Fruit fly (Drosophila melanogaster): ENCODE data around the gene Obp83b.
A peak's percentile ranks its signal among the peaks of the same experiment; 100 is the strongest.

Gene Obp83b

dm6 chr3R:5998235-5998666, 21.6 kb upstream of the Obp83b start (continued):
- TF ChIP-seq CG10321 (GFP tag; IDR thresholded peaks at IDR 0.05) = no peak
- peak; percentile 37 for TF ChIP-seq CG17385 (GFP tag; optimal IDR thresholded peaks at IDR 0.05)
- no peak for TF ChIP-seq Dll (GFP tag; IDR thresholded peaks at IDR 0.05; ENCODE audit: partially characterized antibody)
- TF ChIP-seq CG9215 (GFP tag; IDR thresholded peaks at IDR 0.05) = peak; percentile 17; the same call in 1 of the 2 replicates
- no peak for TF ChIP-seq usp (GFP tag; optimal IDR thresholded peaks at IDR 0.05)
- peak; percentile 48 for TF ChIP-seq CG12659 (GFP tag; optimal IDR thresholded peaks at IDR 0.05)
- no peak for TF ChIP-seq hkb (optimal IDR thresholded peaks at IDR 0.05)
- TF ChIP-seq hkb (GFP tag; IDR thresholded peaks at IDR 0.05) = peak; percentile 58
- TF ChIP-seq CG16813 (GFP tag; IDR thresholded peaks at IDR 0.05; ENCODE audit: partially characterized antibody) = no peak
- TF ChIP-seq ranshi (GFP tag; IDR thresholded peaks at IDR 0.05) = 0 out of 2 replicates have a peak, but pooled peaks have one; percentile 6
- TF ChIP-seq insv (GFP tag; optimal IDR thresholded peaks at IDR 0.05) = no peak
- no peak for TF ChIP-seq Sry-β (GFP tag; optimal IDR thresholded peaks at IDR 0.05)
- peak; percentile 15 for TF ChIP-seq zen (tag; optimal IDR thresholded peaks at IDR 0.05)
- no peak for TF ChIP-seq CG42726 (GFP tag; IDR thresholded peaks at IDR 0.05; ENCODE audit: partially characterized antibody)
- no peak for TF ChIP-seq aop (GFP tag; IDR thresholded peaks at IDR 0.05)
- TF ChIP-seq dimm (GFP tag; IDR thresholded peaks at IDR 0.05) = no peak
- TF ChIP-seq lmd (GFP tag; IDR thresholded peaks at IDR 0.05) = peak; percentile 51
- peak in 1 of 2 experiments; percentile 55 for TF ChIP-seq Eip74EF (GFP tag; optimal IDR thresholded peaks at IDR 0.05)
- TF ChIP-seq Taf1 (GFP tag; IDR thresholded peaks at IDR 0.05) = no peak
- no peak for TF ChIP-seq hth (optimal IDR thresholded peaks at IDR 0.05)
- peak in 1 of 2 experiments; percentile 73 for TF ChIP-seq eve (GFP tag; optimal IDR thresholded peaks at IDR 0.05)
- no peak for TF ChIP-seq Spps (tag; optimal IDR thresholded peaks at IDR 0.05)
- no peak for TF ChIP-seq CG4617 (GFP tag; optimal IDR thresholded peaks at IDR 0.05; ENCODE audit: borderline replicate concordance)
- TF ChIP-seq Gug (GFP tag; IDR thresholded peaks at IDR 0.05) = no peak
- no peak for TF ChIP-seq ase (GFP tag; IDR thresholded peaks at IDR 0.05)
- TF ChIP-seq cg (GFP tag; optimal IDR thresholded peaks at IDR 0.05) = no peak
- peak; percentile 95 for TF ChIP-seq Ets65A (GFP tag)
- no peak for TF ChIP-seq croc (GFP tag; conservative IDR thresholded peaks at IDR 0.05)
- TF ChIP-seq CG11560 (tag; IDR thresholded peaks at IDR 0.05) = no peak
- TF ChIP-seq Doc3 (GFP tag; IDR thresholded peaks at IDR 0.05; ENCODE audit: partially characterized antibody) = no peak
- no peak for TF ChIP-seq CG8765 (GFP tag; IDR thresholded peaks at IDR 0.05)
- no peak for TF ChIP-seq CG15696 (tag; optimal IDR thresholded peaks at IDR 0.05)
- no peak for TF ChIP-seq sc (optimal IDR thresholded peaks at IDR 0.05)
- TF ChIP-seq sc (GFP tag; optimal IDR thresholded peaks at IDR 0.05) = no peak
- peak; percentile 51; the same call in 1 of the 3 replicates for TF ChIP-seq zfh1 (GFP tag; IDR thresholded peaks at IDR 0.05)
- TF ChIP-seq CG17802 (tag; optimal IDR thresholded peaks at IDR 0.05) = peak; percentile 31
- no peak for TF ChIP-seq amos (GFP tag; IDR thresholded peaks at IDR 0.05; ENCODE audit: partially characterized antibody)
- TF ChIP-seq CG5180 (GFP tag; optimal IDR thresholded peaks at IDR 0.05) = peak; percentile 39
- no peak for TF ChIP-seq Dp (GFP tag; optimal IDR thresholded peaks at IDR 0.05)
- no peak for TF ChIP-seq ara (GFP tag; IDR thresholded peaks at IDR 0.05)
- no peak for TF ChIP-seq CG10431 (GFP tag; optimal IDR thresholded peaks at IDR 0.05)
- TF ChIP-seq ken (GFP tag; IDR thresholded peaks at IDR 0.05) = no peak
- no peak for TF ChIP-seq cas (GFP tag; IDR thresholded peaks at IDR 0.05)
- no peak for TF ChIP-seq salm (tag; optimal IDR thresholded peaks at IDR 0.05)
- TF ChIP-seq CG30020 (tag; optimal IDR thresholded peaks at IDR 0.05) = no peak
- TF ChIP-seq ci (GFP tag; IDR thresholded peaks at IDR 0.05) = no peak
- TF ChIP-seq crc (GFP tag; optimal IDR thresholded peaks at IDR 0.05) = peak; percentile 5
- TF ChIP-seq danr (GFP tag; IDR thresholded peaks at IDR 0.05) = no peak
- TF ChIP-seq h (optimal IDR thresholded peaks at IDR 0.05) = no peak
- no peak for TF ChIP-seq kah (GFP tag; optimal IDR thresholded peaks at IDR 0.05)

Data from whole organism, embryonic.